Worm (Caenorhabditis elegans) whole organism, mixed stage, embryonic: ENCODE measurements around the gene F09C6.12.

ENCODE experiments used
- lsy-2 ChIP-seq: fragments of 150-350 bp; optimal IDR thresholded peaks from 2 replicates; lab custom pipeline; 2014; ENCODE audit warnings: missing biosample characterization, missing genetic modification characterization
- mab-5 ChIP-seq: fragments of 150-350 bp; optimal IDR thresholded peaks from 2 replicates; lab custom pipeline; 2014; ENCODE audit warnings: missing biosample characterization, missing genetic modification characterization
- nhr-237 ChIP-seq: fragments of 150-350 bp; optimal IDR thresholded peaks from 2 replicates; lab custom pipeline; 2014; ENCODE audit warnings: missing biosample characterization, missing genetic modification characterization
- nhr-76 ChIP-seq: sonication (generic microtip); optimal IDR thresholded peaks from 2 replicates; lab custom pipeline; 2017; ENCODE audit warnings: missing biosample characterization, missing genetic modification characterization
- unc-120 ChIP-seq: sonication (generic microtip); optimal IDR thresholded peaks from 2 replicates; lab custom pipeline; 2017; ENCODE audit warnings: missing genetic modification characterization, missing compliant biosample characterization; ENCODE audit not compliant: poor library complexity, severe bottlenecking
- unc-62 ChIP-seq: fragments of 150-350 bp; optimal IDR thresholded peaks from 2 replicates; lab custom pipeline; 2014; ENCODE audit warnings: missing biosample characterization, missing genetic modification reagents, missing genetic modification characterization

DNA sequence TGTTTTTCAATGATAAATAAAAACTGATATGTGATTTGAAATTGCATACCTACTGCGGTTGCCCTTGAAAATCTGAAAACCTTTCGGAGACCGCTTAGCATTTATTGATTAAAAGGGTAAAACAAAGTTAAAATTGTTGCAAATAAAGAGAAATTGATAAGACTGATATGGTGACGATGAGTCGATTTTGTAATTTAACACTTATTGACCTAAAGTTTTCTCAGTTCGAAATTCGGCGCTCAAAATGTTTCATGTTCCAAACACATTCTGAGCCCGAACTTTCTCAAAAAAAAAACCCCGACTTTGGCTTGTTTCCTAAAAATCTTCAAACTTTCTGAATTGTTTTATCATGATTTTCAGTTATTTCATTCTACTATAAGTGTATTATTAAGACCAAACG is 41.7 kb upstream of the F09C6.12 start, which contains the start of gene clec-40:
- TF ChIP-seq unc-120 (tag; lab: Kevin White, UChicago): no peak
- TF ChIP-seq unc-62 (GFP tag; lab: Kevin White, UChicago): no peak
- no peak for TF ChIP-seq nhr-76 (tag; lab: Kevin White, UChicago)
- no peak for TF ChIP-seq nhr-237 (tag; lab: Kevin White, UChicago)
- TF ChIP-seq lsy-2 (tag; lab: Kevin White, UChicago): no peak
- TF ChIP-seq mab-5 (tag; lab: Kevin White, UChicago): no peak
